In the genomic region with DNA sequence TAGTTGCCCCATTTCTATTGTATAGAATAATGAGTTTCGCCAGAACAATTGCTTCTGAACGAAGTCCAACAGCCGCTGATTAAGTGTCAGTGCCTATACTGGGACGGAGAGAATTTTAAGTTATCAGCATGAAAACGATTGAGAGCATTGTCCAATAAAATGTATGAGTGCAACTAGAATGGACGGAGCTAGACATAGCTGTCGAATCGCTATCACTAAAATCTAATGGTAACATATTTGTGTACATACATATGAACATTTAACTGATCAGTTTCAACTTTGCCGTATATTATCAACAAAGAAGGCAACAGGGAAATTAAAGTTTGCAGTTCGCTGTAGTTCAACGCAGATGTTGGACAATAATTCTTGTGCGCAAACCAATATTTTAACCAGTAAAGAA, we compare ENCODE assay signal across 3 fruit fly cellular contexts.
TF ChIP-seq lines count a peak whose summit lies in the region.

A gene (plus strand): TSS at position 315 of the 400 bp plus-strand sequence.

- TF ChIP-seq CTCF in whole organism, embryonic (GFP tag; optimal IDR thresholded peaks at IDR 0.05; lab: Kevin White, UChicago): no peak

TF ChIP-seq in whole organism, adult, 20 proteins besides CTCF, POLR2A, EP300 and RAD21:
- TF ChIP-seq ovo (GFP tag; optimal IDR thresholded peaks at IDR 0.05; lab: Kevin White, UChicago) (no peak), cnc (optimal IDR thresholded peaks at IDR 0.05; lab: Kevin White, UChicago) (no peak), kay (GFP tag; lab: Kevin White, UChicago; ENCODE audit: borderline replicate concordance) (peak; percentile 38)

TF ChIP-seq in whole organism, embryonic, 481 proteins besides CTCF, POLR2A, EP300 and RAD21:
- TF ChIP-seq CG11504 (tag; optimal IDR thresholded peaks at IDR 0.05; lab: Kevin White, UChicago): no peak
- TF ChIP-seq CG8944 (GFP tag; optimal IDR thresholded peaks at IDR 0.05; lab: Kevin White, UChicago): no peak
- no peak for TF ChIP-seq HLH54F (GFP tag; optimal IDR thresholded peaks at IDR 0.05; lab: Kevin White, UChicago)
- no peak for TF ChIP-seq hth (optimal IDR thresholded peaks at IDR 0.05; lab: Kevin White, UChicago)
- TF ChIP-seq CG4360 (GFP tag; IDR thresholded peaks at IDR 0.05; lab: Robert Waterston, UW): no peak
- TF ChIP-seq abd-A (tag; optimal IDR thresholded peaks at IDR 0.05; lab: Kevin White, UChicago): no peak
- TF ChIP-seq CG17385 (GFP tag; optimal IDR thresholded peaks at IDR 0.05; lab: Kevin White, UChicago): no peak
- no peak for TF ChIP-seq CG6254 (GFP tag; optimal IDR thresholded peaks at IDR 0.05; lab: Kevin White, UChicago)
- TF ChIP-seq CG11723 (GFP tag; optimal IDR thresholded peaks at IDR 0.05; lab: Kevin White, UChicago): peak; percentile 22
- TF ChIP-seq sug (tag; optimal IDR thresholded peaks at IDR 0.05; lab: Kevin White, UChicago): peak; percentile 17
- TF ChIP-seq disco-r (GFP tag; optimal IDR thresholded peaks at IDR 0.05; lab: Kevin White, UChicago): no peak
- peak; percentile 42 for TF ChIP-seq grn (GFP tag; optimal IDR thresholded peaks at IDR 0.05; lab: Kevin White, UChicago)
- TF ChIP-seq CG42726 (GFP tag; IDR thresholded peaks at IDR 0.05; lab: Robert Waterston, UW; ENCODE audit: partially characterized antibody): no peak
- TF ChIP-seq CG4854 (GFP tag; optimal IDR thresholded peaks at IDR 0.05; lab: Kevin White, UChicago): no peak
- TF ChIP-seq CG15601 (tag; optimal IDR thresholded peaks at IDR 0.05; lab: Kevin White, UChicago): no peak
- TF ChIP-seq CoRest (tag; optimal IDR thresholded peaks at IDR 0.05; lab: Kevin White, UChicago): no peak
- no peak for TF ChIP-seq fd64A (GFP tag; optimal IDR thresholded peaks at IDR 0.05; lab: Kevin White, UChicago)
- no peak for TF ChIP-seq grau (tag; optimal IDR thresholded peaks at IDR 0.05; lab: Kevin White, UChicago)
- TF ChIP-seq CG1529 (GFP tag; optimal IDR thresholded peaks at IDR 0.05; lab: Kevin White, UChicago): no peak
- peak; percentile 87; the same call in 2 of the 3 replicates for TF ChIP-seq CG2199 (GFP tag; IDR thresholded peaks at IDR 0.05; lab: Robert Waterston, UW)
- TF ChIP-seq NFAT (GFP tag; IDR thresholded peaks at IDR 0.05; lab: Robert Waterston, UW): no peak
- no peak for TF ChIP-seq CG8290 (GFP tag; optimal IDR thresholded peaks at IDR 0.05; lab: Kevin White, UChicago)
- no peak for TF ChIP-seq CG8290 (tag; optimal IDR thresholded peaks at IDR 0.05; lab: Kevin White, UChicago)
- TF ChIP-seq exex (tag; optimal IDR thresholded peaks at IDR 0.05; lab: Kevin White, UChicago): peak; percentile 45
- TF ChIP-seq CG1832 (GFP tag; optimal IDR thresholded peaks at IDR 0.05; lab: Kevin White, UChicago): no peak
- no peak for TF ChIP-seq CG18764 (GFP tag; optimal IDR thresholded peaks at IDR 0.05; lab: Kevin White, UChicago)
- no peak for TF ChIP-seq crc (GFP tag; optimal IDR thresholded peaks at IDR 0.05; lab: Kevin White, UChicago)
- TF ChIP-seq CG5953 (GFP tag; IDR thresholded peaks at IDR 0.05; lab: Robert Waterston, UW): no peak
- no peak for TF ChIP-seq stwl (tag; optimal IDR thresholded peaks at IDR 0.05; lab: Kevin White, UChicago)
- no peak for TF ChIP-seq Neu2 (GFP tag; optimal IDR thresholded peaks at IDR 0.05; lab: Kevin White, UChicago; ENCODE audit: borderline replicate concordance)
- no peak for TF ChIP-seq Hmr (GFP tag; optimal IDR thresholded peaks at IDR 0.05; lab: Kevin White, UChicago)
- TF ChIP-seq CG1233 (GFP tag; optimal IDR thresholded peaks at IDR 0.05; lab: Kevin White, UChicago): no peak
- TF ChIP-seq amos (GFP tag; IDR thresholded peaks at IDR 0.05; lab: Robert Waterston, UW; ENCODE audit: partially characterized antibody): no peak
- TF ChIP-seq mirr (GFP tag; optimal IDR thresholded peaks at IDR 0.05; lab: Kevin White, UChicago): peak; percentile 51
- TF ChIP-seq Doc2 (GFP tag; IDR thresholded peaks at IDR 0.05; lab: Robert Waterston, UW): no peak

TF ChIP-seq in whole organism, wandering third instar larva, 38 proteins besides CTCF, POLR2A, EP300 and RAD21:
- TF ChIP-seq Hnf4 (GFP tag; optimal IDR thresholded peaks at IDR 0.05; lab: Kevin White, UChicago) (peak; percentile 31), CG9705 (GFP tag; optimal IDR thresholded peaks at IDR 0.05; lab: Kevin White, UChicago) (no peak), N (GFP tag; optimal IDR thresholded peaks at IDR 0.05; lab: Kevin White, UChicago) (no peak), woc (GFP tag; optimal IDR thresholded peaks at IDR 0.05; lab: Kevin White, UChicago) (no peak), brk (GFP tag; optimal IDR thresholded peaks at IDR 0.05; lab: Kevin White, UChicago) (no peak), dl (GFP tag; optimal IDR thresholded peaks at IDR 0.05; lab: Kevin White, UChicago; ENCODE audit: insufficient read depth in 1 of 2, partially characterized antibody in 2 of 2) (no peak)
